Worm (Caenorhabditis elegans) whole organism, L1 larva: ENCODE measurements around the gene mex-6.

Experiments used
- C34B4.2 ChIP-seq: sonication (generic microtip); optimal IDR thresholded peaks from 2 replicates; lab custom pipeline; 2017; ENCODE audit warnings: mild to moderate bottlenecking, missing genetic modification characterization, missing compliant biosample characterization
- alr-1 ChIP-seq: fragments of 200-800 bp; sonication (Bioruptor generic); optimal IDR thresholded peaks from 2 replicates; lab custom pipeline; 2018; ENCODE audit warnings: borderline replicate concordance, mild to moderate bottlenecking, missing genetic modification characterization, missing compliant biosample characterization
- ama-1 ChIP-seq: fragments of 150-350 bp; optimal IDR thresholded peaks from 2 replicates; lab custom pipeline; 2014
- blmp-1 ChIP-seq: fragments of 150-350 bp; optimal IDR thresholded peaks from 2 replicates; lab custom pipeline; 2014; ENCODE audit warnings: missing biosample characterization, missing genetic modification characterization
- ceh-63 ChIP-seq: fragments of 200-800 bp; sonication (Bioruptor generic); optimal IDR thresholded peaks from 2 replicates; lab custom pipeline; 2018; ENCODE audit warnings: mild to moderate bottlenecking, missing genetic modification characterization, missing compliant biosample characterization
- ceh-8 ChIP-seq: fragments of 200-800 bp; sonication (Bioruptor generic); optimal IDR thresholded peaks from 2 replicates; lab custom pipeline; 2018; ENCODE audit warnings: mild to moderate bottlenecking, missing genetic modification characterization, moderate library complexity, missing compliant biosample characterization
- ceh-90 ChIP-seq: sonication (generic microtip); optimal IDR thresholded peaks from 2 replicates; lab custom pipeline; 2016; ENCODE audit warnings: missing genetic modification characterization, missing compliant biosample characterization
- ces-1 ChIP-seq: fragments of 150-350 bp; optimal IDR thresholded peaks from 2 replicates; lab custom pipeline; 2014; ENCODE audit warnings: missing biosample characterization, missing genetic modification reagents, missing genetic modification characterization
- dsc-1 ChIP-seq: sonication (generic microtip); optimal IDR thresholded peaks from 2 replicates; lab custom pipeline; 2016; ENCODE audit warnings: mild to moderate bottlenecking, missing genetic modification characterization, missing compliant biosample characterization
- efl-1 ChIP-seq, 4 experiments: fragments of 150-350 bp; optimal IDR thresholded peaks in 3 of 4; peaks in 1 of 4; 1 replicate in 1 of 4; 2 replicates in 3 of 4; lab custom pipeline; 2014; ENCODE audit warnings: missing biosample characterization in 2 of 4, missing genetic modification characterization in 2 of 4, missing genetic modification reagents in 2 of 4
- efl-3 ChIP-seq: fragments of 200-800 bp; sonication (Bioruptor generic); optimal IDR thresholded peaks from 2 replicates; lab custom pipeline; 2018; ENCODE audit warnings: mild to moderate bottlenecking, missing genetic modification characterization, missing compliant biosample characterization
- elt-3 ChIP-seq, 6 experiments: fragments of 150-350 bp in 1 of 6; sonication (generic microtip); optimal IDR thresholded peaks; 2 replicates each; lab custom pipeline; 2017 to 2018; ENCODE audit warnings: missing biosample characterization in 6 of 6, missing genetic modification characterization in 6 of 6, inconsistent platforms in 1 of 6
- ets-5 ChIP-seq: fragments of 200-800 bp; sonication (Bioruptor generic); IDR thresholded peaks from 2 replicates; pipeline ENCODE4 v1.3.6; 2022; ENCODE audit warnings: missing genetic modification characterization, missing compliant biosample characterization
- hlh-4 ChIP-seq: sonication (generic microtip); optimal IDR thresholded peaks from 2 replicates; lab custom pipeline; 2016; ENCODE audit warnings: mild to moderate bottlenecking, missing genetic modification characterization, missing compliant biosample characterization
- hpl-2 ChIP-seq: fragments of 150-350 bp; optimal IDR thresholded peaks from 2 replicates; lab custom pipeline; 2014; ENCODE audit warnings: missing biosample characterization, missing genetic modification reagents, missing genetic modification characterization
- isw-1 ChIP-seq: fragments of 200-800 bp; sonication (Bioruptor generic); IDR thresholded peaks from 2 replicates; pipeline ENCODE4 v1.3.6; 2022; ENCODE audit warnings: missing genetic modification characterization, missing compliant biosample characterization
- jun-1 ChIP-seq: fragments of 150-350 bp; optimal IDR thresholded peaks from 2 replicates; lab custom pipeline; 2014; ENCODE audit warnings: missing biosample characterization, missing genetic modification reagents, missing genetic modification characterization
- lin-13 ChIP-seq: fragments of 150-350 bp; optimal IDR thresholded peaks from 2 replicates; lab custom pipeline; 2014; ENCODE audit warnings: missing biosample characterization, missing genetic modification reagents, missing genetic modification characterization
- lin-14 ChIP-seq: fragments of 200-800 bp; sonication (Bioruptor generic); optimal IDR thresholded peaks from 2 replicates; lab custom pipeline; 2018; ENCODE audit warnings: mild to moderate bottlenecking, missing genetic modification characterization, moderate library complexity, missing compliant biosample characterization
- lin-39 ChIP-seq: fragments of 150-350 bp; optimal IDR thresholded peaks from 2 replicates; lab custom pipeline; 2014; ENCODE audit warnings: missing biosample characterization, missing genetic modification reagents, missing genetic modification characterization
- lir-3 ChIP-seq: sonication (generic microtip); optimal IDR thresholded peaks from 2 replicates; lab custom pipeline; 2016; ENCODE audit warnings: mild to moderate bottlenecking, missing genetic modification characterization, moderate library complexity, missing compliant biosample characterization; ENCODE audit not compliant: poor library complexity
- mdl-1 ChIP-seq, 2 experiments: fragments of 150-350 bp; optimal IDR thresholded peaks; 2 replicates each; lab custom pipeline; 2014 to 2017; ENCODE audit warnings: missing biosample characterization in 2 of 2, missing genetic modification characterization in 2 of 2, inconsistent platforms in 1 of 2
- mef-2 ChIP-seq: fragments of 150-350 bp; optimal IDR thresholded peaks from 2 replicates; lab custom pipeline; 2014; ENCODE audit warnings: missing biosample characterization, missing genetic modification characterization
- nhr-237 ChIP-seq: fragments of 150-350 bp; optimal IDR thresholded peaks from 2 replicates; lab custom pipeline; 2014; ENCODE audit warnings: missing biosample characterization, missing genetic modification characterization
- nhr-76 ChIP-seq: sonication (generic microtip); optimal IDR thresholded peaks from 2 replicates; lab custom pipeline; 2017; ENCODE audit warnings: missing biosample characterization, missing genetic modification characterization
- nhr-85 ChIP-seq: sonication (generic microtip); peaks from one replicate; lab custom pipeline; 2016; ENCODE audit warnings: missing genetic modification characterization, inconsistent platforms, missing compliant biosample characterization
- pag-3 ChIP-seq: sonication (generic microtip); optimal IDR thresholded peaks from 2 replicates; lab custom pipeline; 2017; ENCODE audit warnings: missing genetic modification characterization, mild to moderate bottlenecking, missing compliant biosample characterization, antibody characterized with exemption, borderline replicate concordance; ENCODE audit not compliant: insufficient read depth
- pax-3 ChIP-seq: fragments of 200-800 bp; sonication (Bioruptor generic); optimal IDR thresholded peaks from 2 replicates; lab custom pipeline; 2018; ENCODE audit warnings: mild to moderate bottlenecking, missing genetic modification characterization, moderate library complexity, missing compliant biosample characterization
- rnt-1 ChIP-seq: sonication (generic microtip); optimal IDR thresholded peaks from 2 replicates; lab custom pipeline; 2016; ENCODE audit warnings: mild to moderate bottlenecking, missing genetic modification characterization, moderate library complexity, missing compliant biosample characterization
- skn-1 ChIP-seq: fragments of 150-350 bp; optimal IDR thresholded peaks from 2 replicates; lab custom pipeline; 2014; ENCODE audit warnings: missing biosample characterization, missing genetic modification characterization
- snpc-4 ChIP-seq: fragments of 150-350 bp; optimal IDR thresholded peaks from 2 replicates; lab custom pipeline; 2014; ENCODE audit warnings: missing biosample characterization, missing genetic modification characterization
- sox-4 ChIP-seq: sonication (generic microtip); optimal IDR thresholded peaks from 2 replicates; lab custom pipeline; 2016; ENCODE audit warnings: missing genetic modification characterization, missing compliant biosample characterization
- swsn-7 ChIP-seq: sonication (generic microtip); optimal IDR thresholded peaks from 2 replicates; lab custom pipeline; 2016; ENCODE audit warnings: missing genetic modification characterization, missing compliant biosample characterization
- tbx-2 ChIP-seq: sonication (generic microtip); optimal IDR thresholded peaks from 2 replicates; lab custom pipeline; 2016; ENCODE audit warnings: missing genetic modification characterization, missing compliant biosample characterization
- unc-130 ChIP-seq: fragments of 150-350 bp; optimal IDR thresholded peaks from 2 replicates; lab custom pipeline; 2017; ENCODE audit warnings: missing biosample characterization, missing genetic modification characterization, inconsistent platforms
- unc-62 ChIP-seq: fragments of 150-350 bp; optimal IDR thresholded peaks from 2 replicates; lab custom pipeline; 2014; ENCODE audit warnings: missing biosample characterization, missing genetic modification reagents, missing genetic modification characterization

The mex-6 gene

DNA sequence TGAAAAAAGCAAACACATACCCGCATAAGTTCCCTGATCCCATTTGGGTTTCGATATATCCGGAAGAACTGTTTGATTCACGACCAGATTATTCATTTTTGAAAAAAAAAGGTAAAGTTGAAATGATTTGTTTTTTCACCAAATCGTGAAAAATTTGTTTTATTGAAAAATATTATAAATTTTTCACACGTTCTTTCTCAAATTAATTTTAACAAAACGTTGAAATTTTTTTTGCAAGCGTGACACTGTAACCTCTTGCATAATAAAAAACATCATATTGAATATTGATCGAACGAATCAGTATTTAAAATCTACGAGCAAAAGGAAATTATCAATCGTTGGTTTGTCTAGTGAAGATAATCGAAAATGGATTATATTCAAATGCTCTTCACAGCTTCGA lies 5.2 kb upstream of the mex-6 start, which contains the start of the genes sfxn-1.1 and AH6.3:
sfxn-1.1 (minus strand) TSS at position 101 of the 400 bp plus-strand sequence.
AH6.3 (plus strand) TSS at position 275 of the 400 bp plus-strand sequence.
- no peak for TF ChIP-seq ces-1 (GFP tag; lab: Kevin White, UChicago)
- TF ChIP-seq lin-13 (GFP tag; lab: Kevin White, UChicago) = no peak
- no peak for TF ChIP-seq alr-1 (tag; lab: Kevin White, UChicago)
- no peak for TF ChIP-seq mef-2 (tag; lab: Kevin White, UChicago)
- TF ChIP-seq unc-62 (GFP tag; lab: Kevin White, UChicago) = no peak
- TF ChIP-seq pag-3 (tag; lab: Kevin White, UChicago) = no peak
- TF ChIP-seq tbx-2 (tag; lab: Kevin White, UChicago) = no peak
- TF ChIP-seq efl-3 = no peak
- no peak for TF ChIP-seq snpc-4 (tag; lab: Kevin White, UChicago)
- TF ChIP-seq unc-130 (tag; lab: Kevin White, UChicago) = no peak
- no peak for TF ChIP-seq ets-5
- TF ChIP-seq C34B4.2 = no peak
- no peak for TF ChIP-seq dsc-1 (tag; lab: Kevin White, UChicago)

DNA sequence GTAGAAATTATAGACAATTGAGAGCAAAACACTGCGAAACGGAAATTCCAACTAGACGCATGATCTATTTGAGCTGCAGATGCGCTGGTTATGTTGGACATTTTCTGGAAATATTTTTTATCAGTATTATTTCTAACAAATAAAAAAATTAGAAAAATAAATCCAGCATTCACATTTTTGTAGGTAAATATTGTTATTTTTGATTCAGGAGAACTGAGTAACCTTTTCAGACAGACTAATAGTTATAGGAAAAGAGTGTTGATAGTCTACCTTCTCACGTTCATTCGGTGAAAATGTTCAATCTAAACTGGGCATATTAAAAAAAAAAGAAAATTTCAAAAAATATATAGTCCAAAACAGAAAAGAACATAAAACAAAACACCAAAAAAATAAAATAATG lies 2.4 kb upstream of the mex-6 start, which contains the start of gene sra-1:
sra-1 (minus strand) TSS at position 101 of the 400 bp plus-strand sequence.
- no peak for TF ChIP-seq alr-1 (tag; lab: Kevin White, UChicago)
- no peak for TF ChIP-seq rnt-1 (tag; lab: Kevin White, UChicago)
- no peak for TF ChIP-seq tbx-2 (tag; lab: Kevin White, UChicago)
- TF ChIP-seq pag-3 (tag; lab: Kevin White, UChicago) = no peak
- no peak for TF ChIP-seq efl-1 (optimal IDR thresholded peaks at IDR 0.05; lab: Kevin White, UChicago)
- no peak for TF ChIP-seq efl-1 (GFP tag; optimal IDR thresholded peaks at IDR 0.05 in 1 of 2; lab: Kevin White, UChicago)
- TF ChIP-seq sox-4 (tag; lab: Kevin White, UChicago) = no peak
- no peak for TF ChIP-seq pax-3 (tag; lab: Kevin White, UChicago)
- TF ChIP-seq, all 84 proteins: peak for 0

DNA sequence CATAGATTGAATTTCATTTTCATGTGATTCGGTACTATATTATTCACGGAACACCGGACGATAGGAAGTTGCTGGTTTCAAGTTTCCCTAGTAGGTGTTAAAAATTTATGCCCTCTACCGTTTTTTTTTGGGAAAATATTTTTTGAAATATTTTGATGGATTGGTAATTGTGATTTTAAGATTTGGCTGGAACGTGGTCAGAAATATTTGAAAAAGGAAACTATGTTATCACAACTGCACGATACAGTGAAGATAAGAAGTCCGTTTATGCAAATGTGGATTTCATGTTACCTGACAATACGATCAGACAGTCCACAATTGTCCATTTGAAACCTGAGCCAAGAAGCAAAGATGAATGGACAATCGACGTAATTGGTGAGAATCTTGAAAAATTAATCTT lies 988 bp upstream of the mex-6 start, which contains the start of gene AH6.17:
AH6.17 (plus strand) TSS at position 185 of the 400 bp plus-strand sequence.
- TF ChIP-seq blmp-1 (tag; lab: Kevin White, UChicago) (no peak), mdl-1 (tag; optimal IDR thresholded peaks at IDR 0.05; lab: Kevin White, UChicago) (no peak), jun-1 (tag; lab: Kevin White, UChicago) (no peak), ceh-90 (tag; lab: Kevin White, UChicago) (no peak), nhr-85 (tag; lab: Kevin White, UChicago) (no peak), elt-3 (tag; optimal IDR thresholded peaks at IDR 0.05; lab: Kevin White, UChicago) (no peak), ama-1 (lab: Kevin White, UChicago) (no peak)

DNA sequence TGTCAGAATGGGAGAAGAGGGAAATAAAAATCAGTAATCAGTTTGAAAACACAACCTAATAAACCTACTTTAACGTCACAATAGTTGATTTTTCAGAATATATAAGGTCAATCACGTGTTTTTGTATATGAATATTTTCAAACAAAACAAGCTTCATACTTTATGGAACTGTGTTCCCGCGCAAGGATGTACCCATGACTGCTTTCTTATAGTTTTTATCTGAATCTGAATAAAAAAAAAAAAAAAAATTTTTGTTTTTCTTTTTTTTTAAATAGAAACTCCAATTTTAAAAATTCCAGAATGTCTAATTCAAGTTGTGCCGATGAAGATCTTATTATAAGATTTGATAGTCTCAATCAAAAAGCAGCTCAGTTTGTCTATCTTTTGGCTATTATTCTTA lies 4.5 kb downstream of the mex-6 start, which contains the start of gene sra-2:
sra-2 (plus strand) TSS at position 301 of the 400 bp plus-strand sequence.
- no peak for TF ChIP-seq lir-3 (tag; lab: Kevin White, UChicago)
- TF ChIP-seq ets-5 = no peak
- no peak for TF ChIP-seq lin-13 (GFP tag; lab: Kevin White, UChicago)
- TF ChIP-seq hpl-2 = no peak
- no peak for TF ChIP-seq pax-3 (tag; lab: Kevin White, UChicago)
- TF ChIP-seq isw-1 (GFP tag; lab: Robert Waterston, UW) = no peak
- TF ChIP-seq ceh-63 (GFP tag; lab: Kevin White, UChicago) = no peak
- TF ChIP-seq nhr-76 (tag; lab: Kevin White, UChicago) = no peak
- no peak for TF ChIP-seq pag-3 (tag; lab: Kevin White, UChicago)
- TF ChIP-seq ceh-8 (GFP tag; lab: Kevin White, UChicago) = no peak
- no peak for TF ChIP-seq jun-1 (tag; lab: Kevin White, UChicago)
- TF ChIP-seq hlh-4 (tag; lab: Kevin White, UChicago) = no peak
- TF ChIP-seq lin-14 (GFP tag; lab: Kevin White, UChicago) = no peak
- no peak for TF ChIP-seq lin-39 (tag; lab: Kevin White, UChicago)
- TF ChIP-seq nhr-237 (tag; lab: Kevin White, UChicago) = no peak
- TF ChIP-seq swsn-7 (tag; lab: Kevin White, UChicago) = no peak
- no peak for TF ChIP-seq skn-1
